Worm (Caenorhabditis elegans) whole organism, L1 larva: ENCODE data around the gene F14D7.6.
A peak's percentile ranks its signal among the peaks of the same experiment; 100 is the strongest.

Experiments used
- C16A3.4 ChIP-seq: fragments of 150-350 bp; optimal IDR thresholded peaks from 2 replicates; lab custom pipeline; 2014; ENCODE audit warnings: missing biosample characterization, missing genetic modification characterization
- F16B12.6 ChIP-seq: fragments of 150-350 bp; optimal IDR thresholded peaks from 2 replicates; lab custom pipeline; 2014; ENCODE audit warnings: missing biosample characterization, missing genetic modification characterization
- alr-1 ChIP-seq: fragments of 200-800 bp; sonication (Bioruptor generic); optimal IDR thresholded peaks from 2 replicates; lab custom pipeline; 2018; ENCODE audit warnings: borderline replicate concordance, mild to moderate bottlenecking, missing genetic modification characterization, missing compliant biosample characterization
- ceh-8 ChIP-seq: fragments of 200-800 bp; sonication (Bioruptor generic); optimal IDR thresholded peaks from 2 replicates; lab custom pipeline; 2018; ENCODE audit warnings: mild to moderate bottlenecking, missing genetic modification characterization, moderate library complexity, missing compliant biosample characterization
- ceh-82 ChIP-seq, 3 experiments: fragments of 150-350 bp in 1 of 3; sonication (generic microtip) in 2 of 3; optimal IDR thresholded peaks; 2 replicates each; lab custom pipeline; 2014 to 2017; ENCODE audit warnings: missing biosample characterization in 3 of 3, missing genetic modification characterization in 3 of 3
- ceh-88 ChIP-seq: fragments of 200-800 bp; sonication (Bioruptor generic); IDR thresholded peaks from 2 replicates; pipeline ENCODE4 v1.3.6; 2022; ENCODE audit warnings: missing genetic modification characterization, missing compliant biosample characterization
- ceh-90 ChIP-seq: sonication (generic microtip); optimal IDR thresholded peaks from 2 replicates; lab custom pipeline; 2016; ENCODE audit warnings: missing genetic modification characterization, missing compliant biosample characterization
- ces-1 ChIP-seq: fragments of 150-350 bp; optimal IDR thresholded peaks from 2 replicates; lab custom pipeline; 2014; ENCODE audit warnings: missing biosample characterization, missing genetic modification reagents, missing genetic modification characterization
- dsc-1 ChIP-seq: sonication (generic microtip); optimal IDR thresholded peaks from 2 replicates; lab custom pipeline; 2016; ENCODE audit warnings: mild to moderate bottlenecking, missing genetic modification characterization, missing compliant biosample characterization
- efl-1 ChIP-seq, 4 experiments: fragments of 150-350 bp; optimal IDR thresholded peaks in 3 of 4; peaks in 1 of 4; 1 replicate in 1 of 4; 2 replicates in 3 of 4; lab custom pipeline; 2014; ENCODE audit warnings: missing biosample characterization in 2 of 4, missing genetic modification characterization in 2 of 4, missing genetic modification reagents in 2 of 4
- fkh-8 ChIP-seq: sonication (generic microtip); optimal IDR thresholded peaks from 2 replicates; lab custom pipeline; 2016; ENCODE audit warnings: mild to moderate bottlenecking, missing genetic modification characterization, missing compliant biosample characterization
- fos-1 ChIP-seq: fragments of 150-350 bp; optimal IDR thresholded peaks from 2 replicates; lab custom pipeline; 2014; ENCODE audit warnings: missing biosample characterization, missing genetic modification characterization
- hlh-17 ChIP-seq: fragments of 200-800 bp; sonication (Bioruptor generic); optimal IDR thresholded peaks from 2 replicates; lab custom pipeline; 2018; ENCODE audit warnings: missing genetic modification characterization, mild to moderate bottlenecking, missing compliant biosample characterization, moderate library complexity, borderline replicate concordance
- isw-1 ChIP-seq: fragments of 200-800 bp; sonication (Bioruptor generic); IDR thresholded peaks from 2 replicates; pipeline ENCODE4 v1.3.6; 2022; ENCODE audit warnings: missing genetic modification characterization, missing compliant biosample characterization
- jun-1 ChIP-seq: fragments of 150-350 bp; optimal IDR thresholded peaks from 2 replicates; lab custom pipeline; 2014; ENCODE audit warnings: missing biosample characterization, missing genetic modification reagents, missing genetic modification characterization
- lin-13 ChIP-seq: fragments of 150-350 bp; optimal IDR thresholded peaks from 2 replicates; lab custom pipeline; 2014; ENCODE audit warnings: missing biosample characterization, missing genetic modification reagents, missing genetic modification characterization
- lin-14 ChIP-seq: fragments of 200-800 bp; sonication (Bioruptor generic); optimal IDR thresholded peaks from 2 replicates; lab custom pipeline; 2018; ENCODE audit warnings: mild to moderate bottlenecking, missing genetic modification characterization, moderate library complexity, missing compliant biosample characterization
- lin-15B ChIP-seq: fragments of 150-350 bp; sonication (generic microtip); optimal IDR thresholded peaks from 3 replicates; lab custom pipeline; 2014; ENCODE audit warnings: missing biosample characterization, missing genetic modification characterization
- lsy-2 ChIP-seq, 2 experiments: fragments of 150-350 bp; optimal IDR thresholded peaks; 2 replicates each; lab custom pipeline; 2014; ENCODE audit warnings: missing biosample characterization in 2 of 2, missing genetic modification characterization in 2 of 2
- mdl-1 ChIP-seq, 2 experiments: fragments of 150-350 bp; optimal IDR thresholded peaks; 2 replicates each; lab custom pipeline; 2014 to 2017; ENCODE audit warnings: missing biosample characterization in 2 of 2, missing genetic modification characterization in 2 of 2, inconsistent platforms in 1 of 2
- nhr-20 ChIP-seq: sonication (generic microtip); optimal IDR thresholded peaks from 2 replicates; lab custom pipeline; 2016; ENCODE audit warnings: mild to moderate bottlenecking, missing genetic modification characterization, missing compliant biosample characterization
- nhr-47 ChIP-seq: sonication (generic microtip); optimal IDR thresholded peaks from 2 replicates; lab custom pipeline; 2016; ENCODE audit warnings: mild to moderate bottlenecking, missing genetic modification characterization, moderate library complexity, missing compliant biosample characterization
- nhr-85 ChIP-seq: sonication (generic microtip); peaks from one replicate; lab custom pipeline; 2016; ENCODE audit warnings: missing genetic modification characterization, inconsistent platforms, missing compliant biosample characterization
- pag-3 ChIP-seq: sonication (generic microtip); optimal IDR thresholded peaks from 2 replicates; lab custom pipeline; 2017; ENCODE audit warnings: missing genetic modification characterization, mild to moderate bottlenecking, missing compliant biosample characterization, antibody characterized with exemption, borderline replicate concordance; ENCODE audit not compliant: insufficient read depth
- pax-3 ChIP-seq: fragments of 200-800 bp; sonication (Bioruptor generic); optimal IDR thresholded peaks from 2 replicates; lab custom pipeline; 2018; ENCODE audit warnings: mild to moderate bottlenecking, missing genetic modification characterization, moderate library complexity, missing compliant biosample characterization
- skn-1 ChIP-seq: fragments of 150-350 bp; optimal IDR thresholded peaks from 2 replicates; lab custom pipeline; 2014; ENCODE audit warnings: missing biosample characterization, missing genetic modification characterization
- snpc-4 ChIP-seq: fragments of 150-350 bp; optimal IDR thresholded peaks from 2 replicates; lab custom pipeline; 2014; ENCODE audit warnings: missing biosample characterization, missing genetic modification characterization
- snu-23 ChIP-seq: sonication (generic microtip); optimal IDR thresholded peaks from 2 replicates; lab custom pipeline; 2016; ENCODE audit warnings: missing genetic modification characterization, missing compliant biosample characterization
- sptf-1 ChIP-seq: fragments of 150-350 bp; optimal IDR thresholded peaks from 2 replicates; lab custom pipeline; 2014; ENCODE audit warnings: missing biosample characterization, missing genetic modification characterization
- swsn-7 ChIP-seq: sonication (generic microtip); optimal IDR thresholded peaks from 2 replicates; lab custom pipeline; 2016; ENCODE audit warnings: missing genetic modification characterization, missing compliant biosample characterization

The F14D7.6 gene

DNA sequence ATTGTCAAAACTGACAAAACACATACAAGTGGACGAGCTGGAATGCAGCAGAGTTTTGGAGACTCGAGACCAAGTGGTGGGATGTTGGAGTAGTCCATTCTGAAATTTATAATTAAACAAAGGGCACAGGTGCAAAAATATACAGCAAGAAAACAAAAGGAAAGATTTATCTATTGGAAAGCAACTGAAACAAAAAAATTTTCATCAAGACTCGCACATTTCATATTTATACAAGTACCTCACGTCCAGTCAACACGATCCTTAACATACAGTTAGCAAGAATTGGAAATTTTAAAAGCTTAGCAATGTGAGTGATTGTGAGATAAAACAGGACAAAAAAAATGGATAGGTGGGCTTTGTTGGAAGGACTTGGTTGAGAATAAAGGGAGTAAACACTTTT, 13.0 kb downstream of the F14D7.6 start, which contains the start of gene F47B8.1:
TSS of gene F47B8.1 (minus strand) at position 101 of the 400 bp plus-strand sequence.
- TF ChIP-seq fos-1 (no peak), nhr-85 (tag; lab: Kevin White, UChicago) (peak; percentile 16)

- TF ChIP-seq lsy-2 (tag; optimal IDR thresholded peaks at IDR 0.05; lab: Kevin White, UChicago) (no peak), hlh-17 (GFP tag; lab: Kevin White, UChicago) (no peak), snu-23 (GFP tag; lab: Kevin White, UChicago) (no peak), alr-1 (no peak), F16B12.6 (tag; lab: Kevin White, UChicago) (no peak), mdl-1 (tag; optimal IDR thresholded peaks at IDR 0.05; lab: Kevin White, UChicago) (no peak), lin-14 (GFP tag; lab: Kevin White, UChicago) (no peak)
Observed at ce11 chrV:14316525-14316924, 15.3 kb downstream of the F14D7.6 start, which contains the start of gene F47B8.2. F47B8.2 (minus strand) TSS chrV:14316625.

- TF ChIP-seq lin-14 (GFP tag; lab: Kevin White, UChicago) (peak; percentile 62), nhr-47 (tag; lab: Kevin White, UChicago) (no peak), efl-1 (optimal IDR thresholded peaks at IDR 0.05; lab: Kevin White, UChicago) (no peak), efl-1 (GFP tag; optimal IDR thresholded peaks at IDR 0.05 in 1 of 2; lab: Kevin White, UChicago) (peak in 1 of 2 experiments; percentile 2), lin-15B (tag; lab: Kevin White, UChicago) (no peak), fos-1 (no peak), mdl-1 (tag; optimal IDR thresholded peaks at IDR 0.05; lab: Kevin White, UChicago) (no peak), dsc-1 (tag; lab: Kevin White, UChicago) (no peak), lsy-2 (tag; optimal IDR thresholded peaks at IDR 0.05; lab: Kevin White, UChicago) (peak in 1 of 2 experiments; percentile 23)
Observed at ce11 chrV:14317204-14317603, 16.0 kb downstream of the F14D7.6 start.

ce11 chrV:14317621-14318020, 16.4 kb downstream of the F14D7.6 start:
- TF ChIP-seq ces-1 (GFP tag; lab: Kevin White, UChicago) (no peak), ceh-82 (tag; optimal IDR thresholded peaks at IDR 0.05; lab: Kevin White, UChicago) (no peak), fkh-8 (peak; percentile 66), lin-13 (GFP tag; lab: Kevin White, UChicago) (no peak), snpc-4 (tag; lab: Kevin White, UChicago) (no peak), pag-3 (tag; lab: Kevin White, UChicago) (no peak), sptf-1 (tag; lab: Kevin White, UChicago) (no peak), dsc-1 (tag; lab: Kevin White, UChicago) (no peak), pax-3 (tag; lab: Kevin White, UChicago) (peak; percentile 54), isw-1 (GFP tag; lab: Robert Waterston, UW) (no peak), nhr-20 (tag; lab: Kevin White, UChicago) (no peak), ceh-90 (tag; lab: Kevin White, UChicago) (peak; percentile 3), lsy-2 (tag; optimal IDR thresholded peaks at IDR 0.05; lab: Kevin White, UChicago) (no peak), jun-1 (tag; lab: Kevin White, UChicago) (no peak), skn-1 (tag; lab: Kevin White, UChicago) (no peak), ceh-88 (GFP tag; lab: Robert Waterston, UW) (no peak), efl-1 (optimal IDR thresholded peaks at IDR 0.05; lab: Kevin White, UChicago) (no peak), efl-1 (GFP tag; optimal IDR thresholded peaks at IDR 0.05 in 1 of 2; lab: Kevin White, UChicago) (no peak), C16A3.4 (tag; lab: Kevin White, UChicago) (no peak), swsn-7 (tag; lab: Kevin White, UChicago) (no peak)

DNA sequence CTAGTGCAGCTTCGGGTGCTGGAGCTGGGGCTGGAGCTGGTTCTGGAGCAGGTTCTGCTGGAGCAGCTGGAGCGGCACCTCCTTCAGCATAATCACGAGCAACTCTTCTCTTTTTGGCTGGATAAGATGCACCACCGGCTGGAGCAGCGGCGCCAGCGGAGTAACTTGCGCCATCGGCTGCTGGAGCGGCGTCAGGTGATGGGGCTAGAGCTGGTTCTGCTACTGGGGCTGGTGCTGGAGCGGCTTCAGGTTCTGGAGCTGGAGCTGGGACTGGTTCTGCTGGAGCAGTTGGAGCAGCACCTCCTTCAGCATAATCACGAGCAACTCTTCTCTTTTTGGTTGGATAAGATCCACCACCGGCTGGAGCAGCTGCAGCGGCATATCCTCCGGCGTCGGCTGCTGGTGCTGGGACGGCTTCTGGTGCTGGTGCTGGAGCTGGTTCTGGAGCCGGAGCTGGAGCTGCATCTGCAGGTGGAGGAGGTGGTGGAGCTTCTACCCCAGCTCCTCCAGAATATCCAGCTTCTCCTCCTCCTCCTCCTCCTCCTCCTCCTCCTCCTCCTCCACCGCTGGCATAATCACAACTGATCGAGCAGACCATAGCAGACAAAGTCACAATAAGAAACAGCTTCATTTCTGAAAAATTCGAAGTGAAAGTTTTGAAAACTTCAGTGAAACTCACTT, 18.0 kb downstream of the F14D7.6 start, which contains the start of gene F47B8.13:
TSS of gene F47B8.13 (minus strand) at position 631 of the 681 bp plus-strand sequence.
- TF ChIP-seq fos-1 (no peak), ceh-8 (peak; percentile 40)
- TF ChIP-seq, all 84 proteins: peak for 1
